Worm (Caenorhabditis elegans) whole organism, L4 larva: ENCODE results near the gene melo-1.

Experiments
- F10B5.3 ChIP-seq: sonication (generic microtip); optimal IDR thresholded peaks from 2 replicates; lab custom pipeline; 2016; ENCODE audit warnings: mild to moderate bottlenecking, missing genetic modification characterization, missing compliant biosample characterization
- F44E2.7 ChIP-seq: fragments of 200-800 bp; sonication (Bioruptor generic); IDR thresholded peaks from 2 replicates; pipeline ENCODE4 v2.1.2; 2022; ENCODE audit warnings: missing genetic modification characterization, missing compliant biosample characterization
- R02D3.7 ChIP-seq: fragments of 150-350 bp; sonication (generic microtip); optimal IDR thresholded peaks from 3 replicates; lab custom pipeline; 2014; ENCODE audit warnings: missing biosample characterization, missing genetic modification characterization
- T26A8.4 ChIP-seq: fragments of 200-800 bp; sonication (Bioruptor generic); IDR thresholded peaks from 2 replicates; pipeline ENCODE4 v1.3.6; 2022; ENCODE audit warnings: missing genetic modification characterization, missing compliant biosample characterization
- Y75B8A.6 ChIP-seq: fragments of 200-800 bp; sonication (Bioruptor generic); IDR thresholded peaks from 2 replicates; pipeline ENCODE4 v1.3.6; 2022; ENCODE audit warnings: missing genetic modification reagents, missing genetic modification characterization, missing compliant biosample characterization
- ZK546.5 ChIP-seq, 2 experiments: sonication (generic microtip); optimal IDR thresholded peaks; 2 replicates each; lab custom pipeline; 2017; ENCODE audit warnings: missing biosample characterization in 2 of 2, missing genetic modification characterization in 2 of 2
- attf-4 ChIP-seq: sonication (generic microtip); optimal IDR thresholded peaks from 3 replicates; lab custom pipeline; 2017; ENCODE audit warnings: missing biosample characterization, missing genetic modification characterization
- ceh-28 ChIP-seq: fragments of 150-350 bp; optimal IDR thresholded peaks from 2 replicates; lab custom pipeline; 2014; ENCODE audit warnings: missing biosample characterization, missing genetic modification reagents, missing genetic modification characterization
- ceh-44 ChIP-seq: fragments of 200-800 bp; sonication (Bioruptor generic); IDR thresholded peaks from 2 replicates; pipeline ENCODE4 v1.3.6; 2022; ENCODE audit warnings: missing genetic modification reagents, missing genetic modification characterization, missing compliant biosample characterization
- ceh-82 ChIP-seq: sonication (generic microtip); optimal IDR thresholded peaks from 2 replicates; lab custom pipeline; 2017; ENCODE audit warnings: missing biosample characterization, missing genetic modification characterization
- daf-12 ChIP-seq: fragments of 150-350 bp; optimal IDR thresholded peaks from 2 replicates; lab custom pipeline; 2014; ENCODE audit warnings: missing biosample characterization, missing genetic modification reagents, missing genetic modification characterization
- daf-8 ChIP-seq: fragments of 200-800 bp; sonication (Bioruptor generic); IDR thresholded peaks from 2 replicates; pipeline ENCODE4 v1.3.6; 2022; ENCODE audit warnings: missing genetic modification characterization, missing compliant biosample characterization
- dmd-8 ChIP-seq: fragments of 200-800 bp; sonication (Bioruptor generic); IDR thresholded peaks from 2 replicates; pipeline ENCODE4 v1.3.6; 2022; ENCODE audit warnings: missing genetic modification characterization, missing compliant biosample characterization
- dmd-9 ChIP-seq: fragments of 200-800 bp; sonication (Bioruptor generic); IDR thresholded peaks from 2 replicates; pipeline ENCODE4 v1.3.6; 2022; ENCODE audit warnings: missing genetic modification reagents, missing genetic modification characterization, missing compliant biosample characterization
- dpl-1 ChIP-seq: fragments of 150-350 bp; optimal IDR thresholded peaks from 2 replicates; lab custom pipeline; 2014; ENCODE audit warnings: missing biosample characterization, missing genetic modification reagents, missing genetic modification characterization
- duxl-1 ChIP-seq: sonication (generic microtip); optimal IDR thresholded peaks from 2 replicates; lab custom pipeline; 2016; ENCODE audit warnings: mild to moderate bottlenecking, missing genetic modification characterization, moderate library complexity, missing compliant biosample characterization; ENCODE audit not compliant: poor library complexity
- egl-43 ChIP-seq: fragments of 200-800 bp; sonication (Bioruptor generic); IDR thresholded peaks from 2 replicates; pipeline ENCODE4 v1.3.6; 2022; ENCODE audit warnings: missing genetic modification reagents, missing genetic modification characterization, missing compliant biosample characterization
- fkh-10 ChIP-seq: fragments of 150-350 bp; optimal IDR thresholded peaks from 2 replicates; lab custom pipeline; 2014; ENCODE audit warnings: missing biosample characterization, missing genetic modification reagents, missing genetic modification characterization
- fos-1 ChIP-seq: fragments of 150-350 bp; optimal IDR thresholded peaks from 2 replicates; lab custom pipeline; 2014; ENCODE audit warnings: missing biosample characterization, missing genetic modification characterization
- hlh-11 ChIP-seq: fragments of 200-800 bp; sonication (Bioruptor generic); optimal IDR thresholded peaks from 2 replicates; lab custom pipeline; 2018; ENCODE audit warnings: mild to moderate bottlenecking, missing genetic modification characterization, missing compliant biosample characterization
- hlh-30 ChIP-seq: sonication (generic microtip); optimal IDR thresholded peaks from 2 replicates; lab custom pipeline; 2017; ENCODE audit warnings: antibody characterized with exemption, mild to moderate bottlenecking, missing genetic modification characterization, missing compliant biosample characterization; ENCODE audit not compliant: insufficient read depth
- hmg-1.1 ChIP-seq: fragments of 200-800 bp; sonication (Bioruptor generic); IDR thresholded peaks from 2 replicates; pipeline ENCODE4 v1.3.6; 2022; ENCODE audit warnings: missing genetic modification reagents, missing genetic modification characterization, missing compliant biosample characterization
- lim-7 ChIP-seq: fragments of 200-800 bp; sonication (Bioruptor generic); IDR thresholded peaks from 2 replicates; pipeline ENCODE4 v1.3.6; 2022; ENCODE audit warnings: missing genetic modification characterization, missing compliant biosample characterization
- lin-29 ChIP-seq: fragments of 200-800 bp; sonication (Bioruptor generic); IDR thresholded peaks from 2 replicates; pipeline ENCODE4 v1.3.6; 2022; ENCODE audit warnings: missing genetic modification reagents, missing genetic modification characterization, missing compliant biosample characterization
- lin-38 ChIP-seq: fragments of 200-800 bp; sonication (Bioruptor generic); IDR thresholded peaks from 2 replicates; pipeline ENCODE4 v1.3.6; 2022; ENCODE audit warnings: missing genetic modification reagents, missing genetic modification characterization, missing compliant biosample characterization
- madf-9 ChIP-seq: fragments of 200-800 bp; sonication (Bioruptor generic); conservative IDR thresholded peaks from 2 replicates; pipeline ENCODE4 v1.3.6; 2022; ENCODE audit warnings: missing genetic modification reagents, missing genetic modification characterization, missing compliant biosample characterization
- mep-1 ChIP-seq: fragments of 150-350 bp; sonication (generic microtip); optimal IDR thresholded peaks from 3 replicates; lab custom pipeline; 2014; ENCODE audit warnings: missing biosample characterization, missing genetic modification characterization
- mxl-2 ChIP-seq: fragments of 200-800 bp; sonication (Bioruptor generic); conservative IDR thresholded peaks from 2 replicates; pipeline ENCODE4 v1.3.6; 2022; ENCODE audit warnings: missing genetic modification reagents, missing genetic modification characterization, missing compliant biosample characterization
- mxl-3 ChIP-seq: fragments of 200-800 bp; sonication (Bioruptor generic); optimal IDR thresholded peaks from 2 replicates; lab custom pipeline; 2018; ENCODE audit warnings: mild to moderate bottlenecking, missing genetic modification characterization, missing compliant biosample characterization
- nhr-102 ChIP-seq: sonication (generic microtip); optimal IDR thresholded peaks from 2 replicates; lab custom pipeline; 2016; ENCODE audit warnings: mild to moderate bottlenecking, missing genetic modification characterization, moderate library complexity, missing compliant biosample characterization
- nhr-11 ChIP-seq: fragments of 150-350 bp; optimal IDR thresholded peaks from 2 replicates; lab custom pipeline; 2014; ENCODE audit warnings: missing biosample characterization, missing genetic modification characterization
- nhr-111 ChIP-seq: fragments of 200-800 bp; sonication (Bioruptor generic); optimal IDR thresholded peaks from 2 replicates; lab custom pipeline; 2018; ENCODE audit warnings: mild to moderate bottlenecking, missing genetic modification characterization, missing compliant biosample characterization
- nhr-48 ChIP-seq: sonication (generic microtip); optimal IDR thresholded peaks from 2 replicates; lab custom pipeline; 2016; ENCODE audit warnings: mild to moderate bottlenecking, missing genetic modification characterization, missing compliant biosample characterization
- nhr-76 ChIP-seq: fragments of 150-350 bp; optimal IDR thresholded peaks from 2 replicates; lab custom pipeline; 2014; ENCODE audit warnings: missing biosample characterization, missing genetic modification characterization
- pqm-1 ChIP-seq: sonication (generic microtip); optimal IDR thresholded peaks from 2 replicates; lab custom pipeline; 2017; ENCODE audit warnings: missing biosample characterization, missing genetic modification characterization
- rbr-2 ChIP-seq: sonication (generic microtip); optimal IDR thresholded peaks from 2 replicates; lab custom pipeline; 2016; ENCODE audit warnings: missing genotype, missing genetic modification characterization, missing compliant biosample characterization
- saeg-2 ChIP-seq: fragments of 200-800 bp; sonication (Bioruptor generic); IDR thresholded peaks from 2 replicates; pipeline ENCODE4 v1.3.6; 2022; ENCODE audit warnings: missing genetic modification reagents, missing genetic modification characterization, missing compliant biosample characterization
- sdz-12 ChIP-seq: fragments of 200-800 bp; sonication (Bioruptor generic); optimal IDR thresholded peaks from 2 replicates; lab custom pipeline; 2018; ENCODE audit warnings: mild to moderate bottlenecking, missing genetic modification characterization, missing compliant biosample characterization
- skn-1 ChIP-seq: fragments of 150-350 bp; optimal IDR thresholded peaks from 2 replicates; lab custom pipeline; 2014; ENCODE audit warnings: missing biosample characterization, missing genetic modification characterization
- snpc-1.2 ChIP-seq: fragments of 200-800 bp; sonication (Bioruptor generic); IDR thresholded peaks from 2 replicates; pipeline ENCODE4 v1.3.6; 2022; ENCODE audit warnings: missing genetic modification reagents, missing genetic modification characterization, missing compliant biosample characterization
- snpc-4 ChIP-seq: fragments of 150-350 bp; optimal IDR thresholded peaks from 2 replicates; lab custom pipeline; 2014; ENCODE audit warnings: missing biosample characterization, missing genetic modification characterization
- spr-3 ChIP-seq: fragments of 200-800 bp; sonication (Bioruptor generic); optimal IDR thresholded peaks from 2 replicates; lab custom pipeline; 2018; ENCODE audit warnings: mild to moderate bottlenecking, missing genetic modification characterization, missing compliant biosample characterization
- tra-1 ChIP-seq: fragments of 200-800 bp; sonication (Bioruptor generic); IDR thresholded peaks from 2 replicates; pipeline ENCODE4 v1.3.6; 2022; ENCODE audit warnings: missing genetic modification reagents, missing genetic modification characterization, missing compliant biosample characterization
- vab-7 ChIP-seq: fragments of 200-800 bp; sonication (Bioruptor generic); IDR thresholded peaks from 2 replicates; pipeline ENCODE4 v1.3.6; 2022; ENCODE audit warnings: missing genetic modification reagents, missing genetic modification characterization, missing compliant biosample characterization
- ztf-11 ChIP-seq: fragments of 150-350 bp; optimal IDR thresholded peaks from 2 replicates; lab custom pipeline; 2014; ENCODE audit warnings: missing biosample characterization, missing genetic modification characterization
- ztf-7 ChIP-seq: fragments of 150-350 bp; optimal IDR thresholded peaks from 2 replicates; lab custom pipeline; 2014; ENCODE audit warnings: missing biosample characterization, missing genetic modification characterization

melo-1 gene

ce11 chrIV:14764719-14765173 is 22.1 kb upstream of the melo-1 start (continued):
- TF ChIP-seq rbr-2 = no peak
- TF ChIP-seq hlh-30 = no peak
- no peak for TF ChIP-seq mxl-2 (GFP tag; lab: Robert Waterston, UW)
- no peak for TF ChIP-seq daf-12 (tag; lab: Kevin White, UChicago)
- TF ChIP-seq F10B5.3 = no peak
- peak; percentile 53; the same call in 1 of the 2 replicates for TF ChIP-seq T26A8.4 (GFP tag; lab: Robert Waterston, UW)
- TF ChIP-seq madf-9 (GFP tag; lab: Robert Waterston, UW) = no peak
- no peak for TF ChIP-seq hlh-11
- TF ChIP-seq nhr-48 (tag; lab: Kevin White, UChicago) = no peak
- no peak for TF ChIP-seq nhr-102
- 0 out of 2 replicates have a peak, but pooled peaks have one; percentile 5 for TF ChIP-seq ceh-44
- TF ChIP-seq nhr-111 (GFP tag; lab: Kevin White, UChicago) = no peak

ce11 chrIV:14765336-14765735 is 21.5 kb upstream of the melo-1 start, which contains the start of gene Y57G11C.5:
Y57G11C.5 (minus strand) TSS chrIV:14765436.
- TF ChIP-seq nhr-76 = no peak
- TF ChIP-seq ztf-7 (tag; lab: Kevin White, UChicago) = no peak
- no peak for TF ChIP-seq nhr-11
- TF ChIP-seq hlh-30 = no peak
- TF ChIP-seq ztf-11 (tag; lab: Kevin White, UChicago) = no peak
- TF ChIP-seq mxl-3 (GFP tag; lab: Kevin White, UChicago) = no peak
- no peak for TF ChIP-seq daf-8 (GFP tag; lab: Robert Waterston, UW)
- no peak for TF ChIP-seq snpc-1.2
- no peak for TF ChIP-seq mxl-2 (GFP tag; lab: Robert Waterston, UW)
- no peak for TF ChIP-seq ceh-28 (tag; lab: Kevin White, UChicago)
- TF ChIP-seq skn-1 (tag; lab: Kevin White, UChicago) = no peak
- TF ChIP-seq ceh-44 = no peak
- no peak for TF ChIP-seq saeg-2 (GFP tag; lab: Robert Waterston, UW)
- TF ChIP-seq, all 104 proteins: peak for 0

- TF ChIP-seq vab-7 (no peak), lin-38 (peak; percentile 56)
Observed at ce11 chrIV:14766382-14766781, 20.4 kb upstream of the melo-1 start, which contains the start of gene vti-1. vti-1 (minus strand) TSS chrIV:14766665.

ce11 chrIV:14767693-14768251 is 19.1 kb upstream of the melo-1 start, which contains the start of the genes mrps-7 and Y57G11C.3:
mrps-7 (minus strand) TSS chrIV:14767730.
Y57G11C.3 (plus strand) TSS chrIV:14768201.
- TF ChIP-seq nhr-48 (tag; lab: Kevin White, UChicago) = peak; percentile 24
- TF ChIP-seq vab-7 = no peak
- TF ChIP-seq lin-38 = peak; percentile 100
- no peak for TF ChIP-seq lin-29 (GFP tag; lab: Robert Waterston, UW)
- TF ChIP-seq fkh-10 (GFP tag; lab: Kevin White, UChicago) = peak; percentile 82
- TF ChIP-seq nhr-76 = no peak
- TF ChIP-seq tra-1 (GFP tag; lab: Robert Waterston, UW) = no peak
- no peak for TF ChIP-seq dmd-8 (GFP tag; lab: Robert Waterston, UW)
- no peak for TF ChIP-seq fos-1 (tag; lab: Kevin White, UChicago)
- TF ChIP-seq mep-1 (tag; lab: Kevin White, UChicago) = peak; percentile 91
- TF ChIP-seq hmg-1.1 (GFP tag; lab: Robert Waterston, UW) = peak; percentile 95
- no peak for TF ChIP-seq dmd-9 (GFP tag; lab: Robert Waterston, UW)
- TF ChIP-seq attf-4 (tag; lab: Kevin White, UChicago) = no peak
- peak; percentile 38 for TF ChIP-seq snpc-4 (tag; lab: Kevin White, UChicago)
- TF ChIP-seq pqm-1 (tag; lab: Kevin White, UChicago) = peak; percentile 38
- no peak for TF ChIP-seq ceh-82 (tag; lab: Kevin White, UChicago)
- peak; percentile 93 for TF ChIP-seq R02D3.7
- peak; percentile 82 for TF ChIP-seq dpl-1 (GFP tag; lab: Kevin White, UChicago)
- TF ChIP-seq snpc-1.2 = peak; percentile 87
- TF ChIP-seq duxl-1 (tag; lab: Kevin White, UChicago) = peak; percentile 85
- TF ChIP-seq lim-7 (GFP tag; lab: Robert Waterston, UW) = no peak
- 0 out of 2 replicates have a peak, but pooled peaks have one; percentile 41 for TF ChIP-seq egl-43 (GFP tag; lab: Robert Waterston, UW)
- no peak for TF ChIP-seq sdz-12 (GFP tag; lab: Kevin White, UChicago)
- TF ChIP-seq spr-3 = peak; percentile 55
- TF ChIP-seq Y75B8A.6 (GFP tag; lab: Robert Waterston, UW) = no peak
- TF ChIP-seq F44E2.7 (GFP tag; lab: Robert Waterston, UW) = no peak
- TF ChIP-seq hlh-11 = peak; percentile 76
- TF ChIP-seq ZK546.5 (tag; optimal IDR thresholded peaks at IDR 0.05; lab: Kevin White, UChicago) = no peak
